Fruit fly (Drosophila melanogaster): ENCODE measurements around the gene CG9920.

DNA sequence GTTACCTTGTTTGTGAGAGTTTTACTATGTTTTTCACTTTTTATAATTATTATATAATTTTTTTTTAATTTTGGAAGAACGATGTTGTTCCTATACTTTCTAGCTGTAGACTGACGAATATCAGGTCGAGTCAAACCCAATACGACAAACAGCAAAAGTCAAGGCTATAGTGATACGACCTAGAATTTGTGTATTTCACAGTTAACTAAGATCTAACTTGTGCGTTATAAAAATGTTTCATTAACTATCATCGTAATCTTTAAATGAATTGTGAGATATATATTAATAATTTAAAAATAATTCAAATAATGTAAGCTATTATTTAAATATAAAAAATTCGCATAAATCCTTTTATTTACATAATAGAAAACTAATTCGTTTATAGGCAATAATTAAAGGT lies at the start of gene CG9920:
- TF ChIP-seq CG8478 (optimal IDR thresholded peaks at IDR 0.05): no peak
- TF ChIP-seq CTCF (optimal IDR thresholded peaks at IDR 0.05): no peak
